Worm (Caenorhabditis elegans) whole organism, young adult: ENCODE data around the gene F07C6.4.

Experiments
- B0336.3 ChIP-seq: fragments of 200-800 bp; sonication (Bioruptor generic); IDR thresholded peaks from 2 replicates; pipeline ENCODE4 v1.3.6; 2022; ENCODE audit warnings: missing genetic modification characterization, missing compliant biosample characterization
- F33H1.4 ChIP-seq: fragments of 200-800 bp; sonication (Bioruptor generic); IDR thresholded peaks from 2 replicates; pipeline ENCODE4 v1.3.6; 2022; ENCODE audit warnings: missing genetic modification reagents, missing genetic modification characterization, missing compliant biosample characterization
- F52B5.7 ChIP-seq: sonication (generic microtip); optimal IDR thresholded peaks from 2 replicates; lab custom pipeline; 2016; ENCODE audit warnings: mild to moderate bottlenecking, missing genetic modification characterization, missing compliant biosample characterization
- T26A5.8 ChIP-seq: sonication (generic microtip); optimal IDR thresholded peaks from 2 replicates; lab custom pipeline; 2016; ENCODE audit warnings: missing genetic modification characterization, missing compliant biosample characterization
- Y53G8AR.9 ChIP-seq: fragments of 200-800 bp; sonication (Bioruptor generic); conservative IDR thresholded peaks from 2 replicates; pipeline ENCODE4 v1.3.6; 2022; ENCODE audit warnings: missing genetic modification reagents, missing genetic modification characterization, missing compliant biosample characterization
- ZK185.1 ChIP-seq: sonication (generic microtip); optimal IDR thresholded peaks from 2 replicates; lab custom pipeline; 2016; ENCODE audit warnings: mild to moderate bottlenecking, missing genetic modification characterization, missing compliant biosample characterization; ENCODE audit not compliant: poor library complexity, severe bottlenecking
- akir-1 ChIP-seq: fragments of 200-800 bp; sonication (Bioruptor generic); optimal IDR thresholded peaks from 2 replicates; lab custom pipeline; 2018; ENCODE audit warnings: mild to moderate bottlenecking, missing genetic modification characterization, moderate library complexity, missing compliant biosample characterization
- ama-1 ChIP-seq, 3 experiments: fragments of 150-350 bp in 1 of 3; sonication (generic microtip) in 2 of 3; optimal IDR thresholded peaks; 2 replicates each; lab custom pipeline; 2014 to 2018; ENCODE audit warnings: missing biosample characterization in 2 of 3, missing genetic modification characterization in 2 of 3, missing genetic modification reagents in 2 of 3
- aptf-2 ChIP-seq: fragments of 200-800 bp; sonication (Bioruptor generic); conservative IDR thresholded peaks from 2 replicates; pipeline ENCODE4 v1.3.6; 2022; ENCODE audit warnings: missing genetic modification reagents, missing genetic modification characterization, missing compliant biosample characterization
- athp-1 ChIP-seq: sonication (generic microtip); optimal IDR thresholded peaks from 2 replicates; lab custom pipeline; 2017; ENCODE audit warnings: mild to moderate bottlenecking, missing genetic modification characterization, missing compliant biosample characterization
- attf-3 ChIP-seq: fragments of 200-800 bp; sonication (Bioruptor generic); conservative IDR thresholded peaks from 2 replicates; pipeline ENCODE4 v1.3.6; 2022; ENCODE audit warnings: missing genetic modification reagents, missing genetic modification characterization, missing compliant biosample characterization
- attf-6 ChIP-seq: fragments of 200-800 bp; sonication (Bioruptor generic); IDR thresholded peaks from 2 replicates; pipeline ENCODE4 v1.3.6; 2022; ENCODE audit warnings: missing genetic modification reagents, missing genetic modification characterization, missing compliant biosample characterization
- bed-1 ChIP-seq: fragments of 200-800 bp; sonication (Bioruptor generic); IDR thresholded peaks from 2 replicates; pipeline ENCODE4 v1.3.6; 2022; ENCODE audit warnings: missing genetic modification reagents, missing genetic modification characterization, missing compliant biosample characterization
- bed-2 ChIP-seq: fragments of 200-800 bp; sonication (Bioruptor generic); IDR thresholded peaks from 2 replicates; pipeline ENCODE4 v1.3.6; 2022; ENCODE audit warnings: missing genetic modification reagents, missing genetic modification characterization, missing compliant biosample characterization
- ceh-100 ChIP-seq: fragments of 200-800 bp; sonication (Bioruptor generic); IDR thresholded peaks from 2 replicates; pipeline ENCODE4 v1.3.6; 2022; ENCODE audit warnings: missing genetic modification reagents, missing genetic modification characterization, missing compliant biosample characterization
- ceh-27 ChIP-seq: fragments of 200-800 bp; sonication (Bioruptor generic); optimal IDR thresholded peaks from 2 replicates; lab custom pipeline; 2018; ENCODE audit warnings: mild to moderate bottlenecking, missing genetic modification characterization, moderate library complexity, missing compliant biosample characterization
- ceh-58 ChIP-seq: fragments of 200-800 bp; sonication (Bioruptor generic); IDR thresholded peaks from 2 replicates; pipeline ENCODE4 v1.3.6; 2022; ENCODE audit warnings: missing genetic modification characterization, missing compliant biosample characterization
- chd-7 ChIP-seq: sonication (generic microtip); optimal IDR thresholded peaks from 2 replicates; lab custom pipeline; 2016; ENCODE audit warnings: mild to moderate bottlenecking, missing genetic modification characterization, moderate library complexity, missing compliant biosample characterization
- die-1 ChIP-seq: sonication (generic microtip); optimal IDR thresholded peaks from 2 replicates; lab custom pipeline; 2016; ENCODE audit warnings: missing genotype, mild to moderate bottlenecking, missing genetic modification characterization, missing compliant biosample characterization
- efl-1 ChIP-seq: fragments of 150-350 bp; optimal IDR thresholded peaks from 2 replicates; lab custom pipeline; 2014; ENCODE audit warnings: missing biosample characterization, missing genetic modification reagents, missing genetic modification characterization
- ekl-4 ChIP-seq: fragments of 200-800 bp; sonication (Bioruptor generic); IDR thresholded peaks from 2 replicates; pipeline ENCODE4 v1.3.6; 2022; ENCODE audit warnings: missing genetic modification reagents, missing genetic modification characterization, missing compliant biosample characterization
- ets-4 ChIP-seq: fragments of 200-800 bp; sonication (Bioruptor generic); optimal IDR thresholded peaks from 2 replicates; lab custom pipeline; 2018; ENCODE audit warnings: mild to moderate bottlenecking, missing genetic modification characterization, missing compliant biosample characterization
- hlh-12 ChIP-seq: sonication (generic microtip); optimal IDR thresholded peaks from 2 replicates; lab custom pipeline; 2016; ENCODE audit warnings: missing genetic modification characterization, missing compliant biosample characterization
- hmg-1.2 ChIP-seq: fragments of 200-800 bp; sonication (Bioruptor generic); IDR thresholded peaks from 2 replicates; pipeline ENCODE4 v1.3.6; 2022; ENCODE audit warnings: missing genetic modification reagents, missing genetic modification characterization, missing compliant biosample characterization
- hmg-20 ChIP-seq: fragments of 200-800 bp; sonication (Bioruptor generic); IDR thresholded peaks from 2 replicates; pipeline ENCODE4 v1.3.6; 2022; ENCODE audit warnings: missing genetic modification reagents, missing genetic modification characterization, missing compliant biosample characterization
- lin-26 ChIP-seq: fragments of 200-800 bp; sonication (Bioruptor generic); IDR thresholded peaks from 2 replicates; pipeline ENCODE4 v1.3.6; 2022; ENCODE audit warnings: missing genetic modification reagents, missing genetic modification characterization, missing compliant biosample characterization
- lin-35 ChIP-seq, 3 experiments: fragments of 150-350 bp in 2 of 3; sonication (generic microtip) in 1 of 3; optimal IDR thresholded peaks; 2 replicates each; lab custom pipeline; 2014 to 2018; ENCODE audit warnings: missing biosample characterization in 3 of 3, missing genetic modification characterization in 3 of 3, missing genetic modification reagents in 3 of 3
- lir-1 ChIP-seq: fragments of 200-800 bp; sonication (Bioruptor generic); conservative IDR thresholded peaks from 2 replicates; pipeline ENCODE4 v1.3.6; 2022; ENCODE audit warnings: missing genetic modification reagents, missing genetic modification characterization, missing compliant biosample characterization
- lsl-1 ChIP-seq: fragments of 200-800 bp; sonication (Bioruptor generic); optimal IDR thresholded peaks from 2 replicates; lab custom pipeline; 2018; ENCODE audit warnings: mild to moderate bottlenecking, missing genetic modification characterization, moderate library complexity, missing compliant biosample characterization
- madf-6 ChIP-seq: fragments of 200-800 bp; sonication (Bioruptor generic); IDR thresholded peaks from 2 replicates; pipeline ENCODE4 v1.3.6; 2022; ENCODE audit warnings: missing genetic modification reagents, missing genetic modification characterization, missing compliant biosample characterization
- mel-28 ChIP-seq: sonication (generic microtip); optimal IDR thresholded peaks from 2 replicates; lab custom pipeline; 2016; ENCODE audit warnings: borderline replicate concordance, mild to moderate bottlenecking, missing genetic modification characterization, missing compliant biosample characterization
- mes-4 ChIP-seq: sonication (generic microtip); optimal IDR thresholded peaks from 2 replicates; lab custom pipeline; 2016; ENCODE audit warnings: missing genotype, missing genetic modification characterization, missing compliant biosample characterization
- nhr-27 ChIP-seq: fragments of 200-800 bp; sonication (Bioruptor generic); optimal IDR thresholded peaks from 2 replicates; lab custom pipeline; 2018; ENCODE audit warnings: mild to moderate bottlenecking, missing genetic modification characterization, moderate library complexity, missing compliant biosample characterization
- nhr-80 ChIP-seq: sonication (generic microtip); optimal IDR thresholded peaks from 2 replicates; lab custom pipeline; 2016; ENCODE audit warnings: missing genetic modification characterization, missing compliant biosample characterization
- pha-4 ChIP-seq: fragments of 150-350 bp; sonication (generic microtip); optimal IDR thresholded peaks from 2 replicates; lab custom pipeline; 2014; ENCODE audit warnings: missing biosample characterization, missing genetic modification reagents, missing genetic modification characterization
- repo-1 ChIP-seq: sonication (generic microtip); optimal IDR thresholded peaks from 2 replicates; lab custom pipeline; 2017; ENCODE audit warnings: mild to moderate bottlenecking, missing genetic modification characterization, missing compliant biosample characterization
- rpc-1 ChIP-seq, 2 experiments: fragments of 150-350 bp in 1 of 2; sonication (generic microtip) in 1 of 2; optimal IDR thresholded peaks; 2 replicates each; lab custom pipeline; 2014 to 2018; ENCODE audit warnings: missing biosample characterization in 1 of 2, missing genetic modification characterization in 1 of 2, missing genetic modification reagents in 1 of 2, missing genotype in 1 of 2
- sdz-38 ChIP-seq: sonication (generic microtip); optimal IDR thresholded peaks from 2 replicates; lab custom pipeline; 2016; ENCODE audit warnings: missing genotype, missing genetic modification characterization, missing compliant biosample characterization
- sea-2 ChIP-seq: fragments of 200-800 bp; sonication (Bioruptor generic); IDR thresholded peaks from 2 replicates; pipeline ENCODE4 v1.3.6; 2022; ENCODE audit warnings: missing genetic modification characterization, missing compliant biosample characterization
- snpc-3.4 ChIP-seq: sonication (generic microtip); optimal IDR thresholded peaks from 2 replicates; lab custom pipeline; 2017; ENCODE audit warnings: missing genetic modification characterization, mild to moderate bottlenecking, missing compliant biosample characterization, antibody characterized with exemption, moderate library complexity, missing genotype, missing genetic modification reagents
- sptf-2 ChIP-seq: fragments of 200-800 bp; sonication (Bioruptor generic); optimal IDR thresholded peaks from 2 replicates; lab custom pipeline; 2018; ENCODE audit warnings: mild to moderate bottlenecking, missing genetic modification characterization, missing compliant biosample characterization
- tbx-9 ChIP-seq: sonication (generic microtip); optimal IDR thresholded peaks from 2 replicates; lab custom pipeline; 2016; ENCODE audit warnings: borderline replicate concordance, missing genetic modification characterization, inconsistent platforms, missing compliant biosample characterization
- unc-62 ChIP-seq: fragments of 150-350 bp; optimal IDR thresholded peaks from 2 replicates; lab custom pipeline; 2014; ENCODE audit warnings: missing biosample characterization, missing genetic modification reagents, missing genetic modification characterization
- zfh-2 ChIP-seq: fragments of 200-800 bp; sonication (Bioruptor generic); conservative IDR thresholded peaks from 2 replicates; pipeline ENCODE4 v1.3.6; 2022; ENCODE audit warnings: missing genetic modification reagents, missing genetic modification characterization, missing compliant biosample characterization
- zim-3 ChIP-seq: sonication (generic microtip); optimal IDR thresholded peaks from 2 replicates; lab custom pipeline; 2017; ENCODE audit warnings: mild to moderate bottlenecking, missing genetic modification characterization, moderate library complexity, missing compliant biosample characterization
- ztf-18 ChIP-seq: sonication (generic microtip); optimal IDR thresholded peaks from 2 replicates; lab custom pipeline; 2016; ENCODE audit warnings: missing genotype, mild to moderate bottlenecking, missing genetic modification characterization, missing compliant biosample characterization
- ztf-25 ChIP-seq: fragments of 200-800 bp; sonication (Bioruptor generic); IDR thresholded peaks from 2 replicates; pipeline ENCODE4 v1.3.6; 2022; ENCODE audit warnings: missing genetic modification reagents, missing genetic modification characterization, missing compliant biosample characterization

F07C6.4 gene

ce11 chrIV:12831609-12832500 is 26.1 kb downstream of the F07C6.4 start (continued):
- TF ChIP-seq ama-1 (optimal IDR thresholded peaks at IDR 0.05; lab: Kevin White, UChicago) (no peak), ama-1 (GFP tag; optimal IDR thresholded peaks at IDR 0.05; lab: Kevin White, UChicago) (no peak), repo-1 (tag; lab: Kevin White, UChicago) (no peak), lsl-1 (GFP tag; lab: Kevin White, UChicago) (peak; percentile 95), lin-26 (GFP tag; lab: Robert Waterston, UW) (no peak), ceh-58 (no peak), athp-1 (no peak), pha-4 (tag; lab: Kevin White, UChicago) (no peak), hmg-20 (no peak), sptf-2 (no peak), nhr-80 (tag; lab: Kevin White, UChicago) (no peak), zim-3 (no peak), chd-7 (no peak), sdz-38 (tag; lab: Kevin White, UChicago) (no peak), die-1 (tag; lab: Kevin White, UChicago) (no peak), lin-35 (GFP tag; optimal IDR thresholded peaks at IDR 0.05; lab: Kevin White, UChicago) (no peak), mes-4 (tag; lab: Kevin White, UChicago) (no peak), sea-2 (GFP tag; lab: Robert Waterston, UW) (no peak), snpc-3.4 (tag; lab: Kevin White, UChicago) (peak; percentile 83), nhr-27 (tag; lab: Kevin White, UChicago) (no peak), Y53G8AR.9 (GFP tag; lab: Robert Waterston, UW) (no peak), madf-6 (GFP tag; lab: Robert Waterston, UW) (peak; percentile 87), ceh-27 (GFP tag; lab: Kevin White, UChicago) (no peak), lir-1 (GFP tag; lab: Robert Waterston, UW) (no peak), ZK185.1 (tag; lab: Kevin White, UChicago) (no peak), tbx-9 (tag; lab: Kevin White, UChicago) (no peak), unc-62 (GFP tag; lab: Kevin White, UChicago) (no peak), hlh-12 (tag; lab: Kevin White, UChicago) (no peak), rpc-1 (optimal IDR thresholded peaks at IDR 0.05; lab: Kevin White, UChicago) (no peak), rpc-1 (tag; optimal IDR thresholded peaks at IDR 0.05; lab: Kevin White, UChicago) (no peak), mel-28 (tag; lab: Kevin White, UChicago) (no peak), ekl-4 (GFP tag; lab: Robert Waterston, UW) (no peak), aptf-2 (GFP tag; lab: Robert Waterston, UW) (no peak), ztf-25 (no peak), ets-4 (GFP tag; lab: Kevin White, UChicago) (no peak), attf-3 (no peak), T26A5.8 (tag; lab: Kevin White, UChicago) (no peak), zfh-2 (GFP tag; lab: Robert Waterston, UW) (no peak), F33H1.4 (GFP tag; lab: Robert Waterston, UW) (peak; percentile 70), B0336.3 (peak; percentile 43; the same call in 1 of the 2 replicates), bed-1 (GFP tag; lab: Robert Waterston, UW) (no peak), hmg-1.2 (peak; percentile 20; the same call in 1 of the 2 replicates), F52B5.7 (tag; lab: Kevin White, UChicago) (no peak), akir-1 (no peak), bed-2 (GFP tag; lab: Robert Waterston, UW) (no peak), ceh-100 (GFP tag; lab: Robert Waterston, UW) (no peak), efl-1 (GFP tag; lab: Kevin White, UChicago) (peak; percentile 72), attf-6 (GFP tag; lab: Robert Waterston, UW) (0 out of 2 replicates have a peak, but pooled peaks have one; percentile 36), ztf-18 (tag; lab: Kevin White, UChicago) (no peak)
